Worm (Caenorhabditis elegans) whole organism, L4/young adult: ENCODE measurements around the gene F22H10.11.

Experiments used
- dao-5 ChIP-seq: sonication (generic microtip); optimal IDR thresholded peaks from 2 replicates; lab custom pipeline; 2016; ENCODE audit warnings: missing genotype, missing genetic modification characterization, moderate library complexity, missing compliant biosample characterization
- him-1 ChIP-seq: sonication (generic microtip); optimal IDR thresholded peaks from 2 replicates; lab custom pipeline; 2016; ENCODE audit warnings: missing genotype, missing genetic modification reagents, missing genetic modification characterization, missing compliant biosample characterization

DNA sequence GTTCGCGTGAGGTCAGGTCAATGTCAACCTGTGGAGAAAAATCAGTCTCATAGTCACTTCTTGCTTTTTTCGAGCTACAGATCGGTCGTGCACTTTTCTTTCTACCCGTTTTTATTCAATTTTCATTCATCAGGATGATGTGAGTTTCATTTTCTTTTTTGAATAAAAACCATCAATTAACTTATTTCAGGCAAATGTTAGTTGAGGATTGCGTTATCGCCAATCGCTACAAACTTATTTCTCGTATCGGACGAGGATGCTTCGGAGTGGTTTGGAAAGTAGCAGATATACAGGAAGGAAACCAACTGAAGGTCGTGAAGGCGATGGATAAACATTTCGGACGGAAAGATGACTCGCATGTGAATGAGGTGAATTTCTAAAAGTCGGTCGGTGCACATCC lies 14.4 kb upstream of the F22H10.11 start, which contains the start of gene F22H10.1:
- TF ChIP-seq him-1 (no peak), dao-5 (no peak)
